Fruit fly (Drosophila melanogaster): Measurements from ENCODE around the gene Rcc1.

Rcc1 gene

DNA sequence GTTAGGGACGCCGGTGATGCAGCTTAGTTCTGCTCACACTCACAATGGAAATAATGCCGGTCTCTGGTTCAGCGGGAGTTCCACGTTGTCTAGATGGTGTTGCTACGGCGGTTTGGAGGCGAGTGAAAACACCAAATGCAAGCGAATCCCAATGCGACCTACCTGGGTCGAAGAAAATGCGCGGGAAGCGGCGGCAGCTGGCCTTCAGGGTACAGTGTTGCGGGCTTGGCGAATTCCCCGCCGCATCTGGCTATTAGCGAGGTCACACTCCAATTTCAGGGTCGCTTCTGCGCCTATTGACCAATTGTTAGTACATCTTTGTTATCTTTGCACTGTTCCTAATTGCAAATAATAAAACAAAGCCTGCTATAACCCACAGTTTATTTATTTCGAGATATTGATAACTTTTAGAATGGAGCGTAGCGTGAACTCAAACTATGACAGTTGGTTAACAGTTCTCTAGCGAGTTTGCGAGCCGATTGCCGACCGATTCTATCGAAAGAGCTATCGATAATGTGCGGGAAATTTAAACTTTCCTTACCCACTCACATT, at the start of gene Rcc1 (continued):
- peak; percentile 10 for TF ChIP-seq Bdp1 (GFP tag; optimal IDR thresholded peaks at IDR 0.05)
- peak; percentile 27; the same call in 1 of the 2 replicates for TF ChIP-seq CG3847 (GFP tag; IDR thresholded peaks at IDR 0.05)
- TF ChIP-seq bbx (GFP tag; IDR thresholded peaks at IDR 0.05; ENCODE audit: partially characterized antibody) = peak; percentile 49; the same call in 1 of the 2 replicates
- no peak for TF ChIP-seq CG13894 (tag; optimal IDR thresholded peaks at IDR 0.05)
- peak; percentile 34 for TF ChIP-seq jumu (GFP tag; optimal IDR thresholded peaks at IDR 0.05)
- TF ChIP-seq pho (GFP tag; optimal IDR thresholded peaks at IDR 0.05) = peak; percentile 42
- TF ChIP-seq esg (GFP tag; conservative IDR thresholded peaks at IDR 0.05) = no peak
- no peak for TF ChIP-seq CG31441 (GFP tag; IDR thresholded peaks at IDR 0.05)
- TF ChIP-seq Dref (GFP tag; IDR thresholded peaks at IDR 0.05) = peak; percentile 73
- no peak for TF ChIP-seq CG7839 (tag; optimal IDR thresholded peaks at IDR 0.05)
- TF ChIP-seq E2f1 (GFP tag; IDR thresholded peaks at IDR 0.05) = peak; percentile 89
- peak; percentile 83 for TF ChIP-seq Lhr (GFP tag; optimal IDR thresholded peaks at IDR 0.05)
- TF ChIP-seq knrl (GFP tag; IDR thresholded peaks at IDR 0.05; ENCODE audit: partially characterized antibody) = peak; percentile 68
- peak; percentile 49; the same call in 1 of the 2 replicates for TF ChIP-seq crol (GFP tag; IDR thresholded peaks at IDR 0.05)
- no peak for TF ChIP-seq CG34376 (GFP tag; optimal IDR thresholded peaks at IDR 0.05)
- TF ChIP-seq bigmax (GFP tag; optimal IDR thresholded peaks at IDR 0.05) = peak; percentile 94
- TF ChIP-seq CG10147 (GFP tag; optimal IDR thresholded peaks at IDR 0.05) = peak; percentile 18
- no peak for TF ChIP-seq CG14965 (GFP tag; optimal IDR thresholded peaks at IDR 0.05; ENCODE audit: borderline replicate concordance)
- TF ChIP-seq Ets97D (GFP tag; optimal IDR thresholded peaks at IDR 0.05) = peak; percentile 85
- peak; percentile 8 for TF ChIP-seq CG9609 (GFP tag; optimal IDR thresholded peaks at IDR 0.05)
- TF ChIP-seq da (GFP tag; optimal IDR thresholded peaks at IDR 0.05) = peak; percentile 79
- TF ChIP-seq Spps (tag; optimal IDR thresholded peaks at IDR 0.05) = no peak
- TF ChIP-seq ssp (GFP tag; IDR thresholded peaks at IDR 0.05) = peak; percentile 63
- TF ChIP-seq unc-4 (GFP tag; IDR thresholded peaks at IDR 0.05; ENCODE audit: partially characterized antibody) = peak; percentile 64
- TF ChIP-seq gt (GFP tag; IDR thresholded peaks at IDR 0.05) = no peak
- TF ChIP-seq Xbp1 (GFP tag; optimal IDR thresholded peaks at IDR 0.05) = peak; percentile 18
- peak; percentile 56 for TF ChIP-seq dm (GFP tag; optimal IDR thresholded peaks at IDR 0.05)
- TF ChIP-seq CG7786 (GFP tag; optimal IDR thresholded peaks at IDR 0.05) = no peak
- TF ChIP-seq HmgD (GFP tag; optimal IDR thresholded peaks at IDR 0.05) = peak; percentile 75
- no peak for TF ChIP-seq CG6765 (GFP tag; optimal IDR thresholded peaks at IDR 0.05)
- TF ChIP-seq pita (GFP tag; optimal IDR thresholded peaks at IDR 0.05) = peak; percentile 74
- peak; percentile 24 for TF ChIP-seq dmrt11E (tag; optimal IDR thresholded peaks at IDR 0.05)
- TF ChIP-seq Myb (GFP tag; optimal IDR thresholded peaks at IDR 0.05) = peak; percentile 64
- TF ChIP-seq MBD-R2 (GFP tag; IDR thresholded peaks at IDR 0.05) = peak; percentile 72
- TF ChIP-seq chn (GFP tag; optimal IDR thresholded peaks at IDR 0.05) = peak; percentile 3
- TF ChIP-seq vnd (GFP tag; IDR thresholded peaks at IDR 0.05; ENCODE audit: partially characterized antibody) = peak; percentile 59
- TF ChIP-seq CG10654 (GFP tag; optimal IDR thresholded peaks at IDR 0.05) = peak; percentile 10
- TF ChIP-seq ERR (GFP tag; optimal IDR thresholded peaks at IDR 0.05) = peak; percentile 43
- peak; percentile 98 for TF ChIP-seq Sin3A (optimal IDR thresholded peaks at IDR 0.05)
- peak; percentile 9 for TF ChIP-seq tin (GFP tag; optimal IDR thresholded peaks at IDR 0.05)
- peak; percentile 64 for TF ChIP-seq CTCF (GFP tag; optimal IDR thresholded peaks at IDR 0.05)
- no peak for TF ChIP-seq CG10462 (GFP tag; optimal IDR thresholded peaks at IDR 0.05)
- no peak for TF ChIP-seq B-H2 (GFP tag; optimal IDR thresholded peaks at IDR 0.05)
- no peak for TF ChIP-seq Dip3 (GFP tag; optimal IDR thresholded peaks at IDR 0.05)
- TF ChIP-seq ewg (GFP tag; optimal IDR thresholded peaks at IDR 0.05) = peak; percentile 88

Measured in whole organism, embryonic.